Worm (Caenorhabditis elegans) whole organism, mixed stage, embryonic: ENCODE data around the gene K02G10.5.

ENCODE experiments used
- elt-3 ChIP-seq: fragments of 150-350 bp; optimal IDR thresholded peaks from 2 replicates; lab custom pipeline; 2014; ENCODE audit warnings: missing biosample characterization, missing genetic modification characterization
- nhr-28 ChIP-seq: fragments of 150-350 bp; optimal IDR thresholded peaks from 2 replicates; lab custom pipeline; 2014; ENCODE audit warnings: missing biosample characterization, missing genetic modification characterization
- unc-39 ChIP-seq: fragments of 150-350 bp; optimal IDR thresholded peaks from 2 replicates; lab custom pipeline; 2014; ENCODE audit warnings: missing biosample characterization, missing genetic modification characterization
- ztf-11 ChIP-seq: fragments of 150-350 bp; optimal IDR thresholded peaks from 2 replicates; lab custom pipeline; 2014; ENCODE audit warnings: missing biosample characterization, missing genetic modification characterization

DNA sequence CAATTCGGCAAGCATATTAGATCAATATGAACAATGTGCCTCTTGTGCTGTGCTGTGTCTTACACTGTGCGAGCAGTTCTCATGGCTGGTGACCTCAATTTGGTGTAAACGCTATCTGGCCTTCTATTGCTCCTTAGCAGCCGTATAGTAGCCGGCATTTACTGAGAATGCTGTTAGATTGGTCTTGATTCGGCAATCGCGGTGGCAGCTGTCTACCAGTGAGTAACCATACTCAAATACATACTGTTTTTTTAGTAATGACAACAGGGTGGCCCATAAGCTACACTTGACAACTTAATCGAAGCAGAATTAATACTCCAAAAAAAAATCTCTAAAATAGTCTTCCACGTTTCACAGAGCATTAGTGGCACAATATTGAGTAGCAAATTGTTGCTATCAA, 43.9 kb downstream of the K02G10.5 start, which contains the start of gene C46C11.4:
- TF ChIP-seq ztf-11 (tag; lab: Kevin White, UChicago) (no peak), nhr-28 (tag; lab: Kevin White, UChicago) (no peak), elt-3 (tag; lab: Kevin White, UChicago) (no peak), unc-39 (tag; lab: Kevin White, UChicago) (no peak)
